Worm (Caenorhabditis elegans) whole organism, L3 larva: ENCODE results near the gene F53A9.6.
A peak's percentile ranks its signal among the peaks of the same experiment; 100 is the strongest.

Source experiments
- R02D3.7 ChIP-seq: fragments of 150-350 bp; optimal IDR thresholded peaks from 2 replicates; lab custom pipeline; 2014; ENCODE audit warnings: missing biosample characterization, missing genetic modification characterization
- ZK546.5 ChIP-seq: sonication (generic microtip); optimal IDR thresholded peaks from 2 replicates; lab custom pipeline; 2017; ENCODE audit warnings: missing biosample characterization, missing genetic modification characterization
- aly-2 ChIP-seq: fragments of 150-350 bp; optimal IDR thresholded peaks from 2 replicates; lab custom pipeline; 2014; ENCODE audit warnings: missing biosample characterization, missing genetic modification characterization
- ama-1 ChIP-seq: fragments of 150-350 bp; optimal IDR thresholded peaks from 2 replicates; lab custom pipeline; 2018
- ceh-16 ChIP-seq: sonication (generic microtip); optimal IDR thresholded peaks from 2 replicates; lab custom pipeline; 2017; ENCODE audit warnings: missing biosample characterization, missing genetic modification characterization
- ceh-28 ChIP-seq: fragments of 150-350 bp; optimal IDR thresholded peaks from 2 replicates; lab custom pipeline; 2014; ENCODE audit warnings: missing biosample characterization, missing genetic modification reagents, missing genetic modification characterization
- ceh-82 ChIP-seq: fragments of 150-350 bp; optimal IDR thresholded peaks from 2 replicates; lab custom pipeline; 2014; ENCODE audit warnings: missing biosample characterization, missing genetic modification characterization
- ceh-9 ChIP-seq: sonication (generic microtip); optimal IDR thresholded peaks from 2 replicates; lab custom pipeline; 2018; ENCODE audit warnings: missing biosample characterization, missing genetic modification characterization
- daf-12 ChIP-seq: fragments of 150-350 bp; optimal IDR thresholded peaks from 2 replicates; lab custom pipeline; 2014; ENCODE audit warnings: missing biosample characterization, missing genetic modification reagents, missing genetic modification characterization
- egl-27 ChIP-seq: sonication (generic microtip); optimal IDR thresholded peaks from 4 replicates; lab custom pipeline; 2017; ENCODE audit warnings: missing biosample characterization, missing genetic modification reagents, missing genetic modification characterization
- egl-5 ChIP-seq: fragments of 150-350 bp; optimal IDR thresholded peaks from 2 replicates; lab custom pipeline; 2017; ENCODE audit warnings: missing biosample characterization, missing genetic modification reagents, missing genetic modification characterization, inconsistent platforms
- elt-1 ChIP-seq: fragments of 150-350 bp; optimal IDR thresholded peaks from 2 replicates; lab custom pipeline; 2014; ENCODE audit warnings: missing biosample characterization, missing genetic modification characterization
- elt-2 ChIP-seq: sonication (generic microtip); optimal IDR thresholded peaks from 2 replicates; lab custom pipeline; 2016; ENCODE audit warnings: missing genetic modification reagents, mild to moderate bottlenecking, missing genetic modification characterization, missing compliant biosample characterization
- elt-3 ChIP-seq, 3 experiments: fragments of 150-350 bp in 1 of 3; sonication (generic microtip) in 2 of 3; optimal IDR thresholded peaks; 2 replicates in 2 of 3; 4 replicates in 1 of 3; lab custom pipeline; 2014 to 2017; ENCODE audit warnings: missing biosample characterization in 3 of 3, missing genetic modification characterization in 3 of 3
- eor-1 ChIP-seq, 2 experiments: fragments of 150-350 bp; optimal IDR thresholded peaks; 2 replicates each; lab custom pipeline; 2014 to 2018; ENCODE audit warnings: missing biosample characterization in 2 of 2, missing genetic modification characterization in 2 of 2
- fkh-2 ChIP-seq: fragments of 150-350 bp; optimal IDR thresholded peaks from 2 replicates; lab custom pipeline; 2014; ENCODE audit warnings: missing biosample characterization, missing genetic modification reagents, missing genetic modification characterization
- fos-1 ChIP-seq: fragments of 150-350 bp; optimal IDR thresholded peaks from 2 replicates; lab custom pipeline; 2014; ENCODE audit warnings: missing biosample characterization, missing genetic modification characterization
- jun-1 ChIP-seq: fragments of 150-350 bp; optimal IDR thresholded peaks from 2 replicates; lab custom pipeline; 2014; ENCODE audit warnings: missing biosample characterization, missing genetic modification reagents, missing genetic modification characterization
- lin-15B ChIP-seq: fragments of 150-350 bp; optimal IDR thresholded peaks from 2 replicates; lab custom pipeline; 2014; ENCODE audit warnings: missing biosample characterization, missing genetic modification characterization
- lin-39 ChIP-seq: fragments of 150-350 bp; optimal IDR thresholded peaks from 2 replicates; lab custom pipeline; 2018; ENCODE audit warnings: missing biosample characterization, missing genetic modification reagents, missing genetic modification characterization
- lsy-12 ChIP-seq: sonication (generic microtip); optimal IDR thresholded peaks from 2 replicates; lab custom pipeline; 2016; ENCODE audit warnings: mild to moderate bottlenecking, missing genetic modification characterization, missing compliant biosample characterization
- mdl-1 ChIP-seq: fragments of 150-350 bp; optimal IDR thresholded peaks from 2 replicates; lab custom pipeline; 2014; ENCODE audit warnings: missing biosample characterization, missing genetic modification characterization
- mml-1 ChIP-seq: fragments of 150-350 bp; sonication (generic microtip); optimal IDR thresholded peaks from 3 replicates; lab custom pipeline; 2014; ENCODE audit warnings: missing biosample characterization, missing genetic modification characterization
- nfya-1 ChIP-seq: sonication (generic microtip); optimal IDR thresholded peaks from 2 replicates; lab custom pipeline; 2017; ENCODE audit warnings: missing genetic modification characterization, mild to moderate bottlenecking, missing compliant biosample characterization, antibody characterized with exemption, moderate library complexity; ENCODE audit not compliant: insufficient read depth
- nhr-12 ChIP-seq: fragments of 150-350 bp; optimal IDR thresholded peaks from 2 replicates; lab custom pipeline; 2014; ENCODE audit warnings: missing biosample characterization, missing genetic modification characterization
- nhr-23 ChIP-seq: fragments of 150-350 bp; optimal IDR thresholded peaks from 2 replicates; lab custom pipeline; 2014; ENCODE audit warnings: missing biosample characterization, missing genetic modification reagents, missing genetic modification characterization
- nhr-237 ChIP-seq: fragments of 150-350 bp; optimal IDR thresholded peaks from 2 replicates; lab custom pipeline; 2014; ENCODE audit warnings: missing biosample characterization, missing genetic modification characterization
- nhr-25 ChIP-seq: sonication (generic microtip); optimal IDR thresholded peaks from 2 replicates; lab custom pipeline; 2017; ENCODE audit warnings: missing biosample characterization, missing genetic modification characterization
- nhr-28 ChIP-seq: fragments of 150-350 bp; optimal IDR thresholded peaks from 2 replicates; lab custom pipeline; 2014; ENCODE audit warnings: missing biosample characterization, missing genetic modification characterization
- nhr-43 ChIP-seq: sonication (generic microtip); optimal IDR thresholded peaks from 2 replicates; lab custom pipeline; 2016; ENCODE audit warnings: mild to moderate bottlenecking, missing genetic modification characterization, missing compliant biosample characterization; ENCODE audit not compliant: poor library complexity, severe bottlenecking
- nhr-76 ChIP-seq: fragments of 150-350 bp; sonication (generic microtip); optimal IDR thresholded peaks from 5 replicates; lab custom pipeline; 2014; ENCODE audit warnings: missing biosample characterization, missing genetic modification characterization
- nhr-77 ChIP-seq: fragments of 150-350 bp; optimal IDR thresholded peaks from 2 replicates; lab custom pipeline; 2014; ENCODE audit warnings: missing biosample characterization, missing genetic modification characterization
- pha-4 ChIP-seq: fragments of 150-350 bp; optimal IDR thresholded peaks from 2 replicates; lab custom pipeline; 2014; ENCODE audit warnings: missing biosample characterization, missing genetic modification reagents, missing genetic modification characterization
- pqm-1 ChIP-seq: fragments of 150-350 bp; optimal IDR thresholded peaks from 2 replicates; lab custom pipeline; 2017; ENCODE audit warnings: missing biosample characterization, missing genetic modification characterization, inconsistent platforms
- sea-2 ChIP-seq: fragments of 150-350 bp; sonication (generic microtip); optimal IDR thresholded peaks from 4 replicates; lab custom pipeline; 2014; ENCODE audit warnings: missing biosample characterization, missing genetic modification reagents, missing genetic modification characterization
- skn-1 ChIP-seq: fragments of 150-350 bp; optimal IDR thresholded peaks from 2 replicates; lab custom pipeline; 2014; ENCODE audit warnings: missing biosample characterization, missing genetic modification characterization
- snpc-4 ChIP-seq: fragments of 150-350 bp; optimal IDR thresholded peaks from 2 replicates; lab custom pipeline; 2014; ENCODE audit warnings: missing biosample characterization, missing genetic modification characterization
- tbx-2 ChIP-seq: sonication (generic microtip); optimal IDR thresholded peaks from 2 replicates; lab custom pipeline; 2016; ENCODE audit warnings: mild to moderate bottlenecking, missing genetic modification characterization, missing compliant biosample characterization
- unc-39 ChIP-seq: sonication (generic microtip); optimal IDR thresholded peaks from 4 replicates; lab custom pipeline; 2017; ENCODE audit warnings: missing biosample characterization, missing genetic modification characterization
- unc-62 ChIP-seq: fragments of 150-350 bp; sonication (generic microtip); optimal IDR thresholded peaks from 4 replicates; lab custom pipeline; 2014; ENCODE audit warnings: missing biosample characterization, missing genetic modification reagents, missing genetic modification characterization
- zag-1 ChIP-seq: fragments of 150-350 bp; optimal IDR thresholded peaks from 2 replicates; lab custom pipeline; 2014; ENCODE audit warnings: missing biosample characterization, missing genetic modification characterization
- ztf-11 ChIP-seq: fragments of 150-350 bp; optimal IDR thresholded peaks from 2 replicates; lab custom pipeline; 2014; ENCODE audit warnings: missing biosample characterization, missing genetic modification characterization
- ztf-4 ChIP-seq: fragments of 150-350 bp; optimal IDR thresholded peaks from 2 replicates; lab custom pipeline; 2014; ENCODE audit warnings: missing biosample characterization, missing genetic modification characterization

Gene F53A9.6

ce11 chrX:8677320-8677719, 36.3 kb downstream of the F53A9.6 start:
- TF ChIP-seq sea-2 (GFP tag; lab: Kevin White, UChicago), result no peak
- TF ChIP-seq ceh-9 (tag; lab: Kevin White, UChicago), result no peak
- TF ChIP-seq aly-2 (tag; lab: Kevin White, UChicago), result no peak
- TF ChIP-seq jun-1 (tag; lab: Kevin White, UChicago), result no peak
- TF ChIP-seq lsy-12 (tag; lab: Kevin White, UChicago), result no peak
- no peak for TF ChIP-seq ztf-4 (tag; lab: Kevin White, UChicago)
- no peak for TF ChIP-seq mml-1
- TF ChIP-seq ceh-28 (tag; lab: Kevin White, UChicago), result no peak

- TF ChIP-seq nhr-12 (tag; lab: Kevin White, UChicago), result no peak
- TF ChIP-seq elt-2 (tag; lab: Kevin White, UChicago), result peak; percentile 84
- peak; percentile 38 for TF ChIP-seq jun-1 (tag; lab: Kevin White, UChicago)
- peak; percentile 34 for TF ChIP-seq pha-4 (tag; lab: Kevin White, UChicago)
- TF ChIP-seq mdl-1, result peak; percentile 56
- TF ChIP-seq lin-15B, result no peak
- no peak for TF ChIP-seq sea-2 (GFP tag; lab: Kevin White, UChicago)
- TF ChIP-seq pqm-1 (tag; lab: Kevin White, UChicago), result peak; percentile 70
- TF ChIP-seq elt-3 (tag; optimal IDR thresholded peaks at IDR 0.05; lab: Kevin White, UChicago), result peak in 1 of 3 experiments; percentile 58
- peak; percentile 21 for TF ChIP-seq nhr-25 (tag; lab: Kevin White, UChicago)
- no peak for TF ChIP-seq skn-1 (tag; lab: Kevin White, UChicago)
- no peak for TF ChIP-seq nhr-28 (tag; lab: Kevin White, UChicago)
Measured at ce11 chrX:8676088-8676779, 37.4 kb downstream of the F53A9.6 start.

ce11 chrX:8675151-8675550, 38.5 kb downstream of the F53A9.6 start:
- TF ChIP-seq snpc-4 (tag; lab: Kevin White, UChicago) (no peak), nhr-76 (tag; lab: Kevin White, UChicago) (no peak), zag-1 (tag; lab: Kevin White, UChicago) (no peak), ZK546.5 (tag; lab: Kevin White, UChicago) (no peak), nhr-28 (tag; lab: Kevin White, UChicago) (no peak), fos-1 (tag; lab: Kevin White, UChicago) (no peak), pha-4 (tag; lab: Kevin White, UChicago) (no peak), nhr-77 (tag; lab: Kevin White, UChicago) (no peak), unc-62 (no peak), elt-2 (tag; lab: Kevin White, UChicago) (no peak), sea-2 (GFP tag; lab: Kevin White, UChicago) (no peak), nhr-237 (tag; lab: Kevin White, UChicago) (no peak), tbx-2 (no peak), nhr-23 (tag; lab: Kevin White, UChicago) (no peak), mdl-1 (no peak)

- TF ChIP-seq unc-62 (no peak), daf-12 (tag; lab: Kevin White, UChicago) (no peak), unc-39 (tag; lab: Kevin White, UChicago) (no peak), aly-2 (tag; lab: Kevin White, UChicago) (no peak), eor-1 (tag; optimal IDR thresholded peaks at IDR 0.05; lab: Kevin White, UChicago) (no peak), nhr-76 (tag; lab: Kevin White, UChicago) (no peak), R02D3.7 (tag; lab: Kevin White, UChicago) (no peak), tbx-2 (no peak), fos-1 (tag; lab: Kevin White, UChicago) (no peak), ceh-28 (tag; lab: Kevin White, UChicago) (no peak), mml-1 (no peak), ZK546.5 (tag; lab: Kevin White, UChicago) (no peak), lin-39 (tag; lab: Kevin White, UChicago) (no peak), ceh-82 (tag; lab: Kevin White, UChicago) (no peak), lsy-12 (tag; lab: Kevin White, UChicago) (no peak), ama-1 (no peak), ztf-11 (no peak), nhr-43 (tag; lab: Kevin White, UChicago) (peak; percentile 14), egl-5 (tag; lab: Kevin White, UChicago) (no peak), nfya-1 (no peak), elt-1 (tag; lab: Kevin White, UChicago) (no peak), nhr-77 (tag; lab: Kevin White, UChicago) (no peak), fkh-2 (tag; lab: Kevin White, UChicago) (no peak), snpc-4 (tag; lab: Kevin White, UChicago) (no peak), pha-4 (tag; lab: Kevin White, UChicago) (peak; percentile 79), ceh-16 (tag; lab: Kevin White, UChicago) (no peak), ztf-4 (tag; lab: Kevin White, UChicago) (no peak), egl-27 (tag; lab: Kevin White, UChicago) (no peak), nhr-237 (tag; lab: Kevin White, UChicago) (no peak), sea-2 (GFP tag; lab: Kevin White, UChicago) (no peak), elt-3 (tag; optimal IDR thresholded peaks at IDR 0.05; lab: Kevin White, UChicago) (no peak), zag-1 (tag; lab: Kevin White, UChicago) (no peak), nhr-28 (tag; lab: Kevin White, UChicago) (no peak), nhr-12 (tag; lab: Kevin White, UChicago) (no peak), nhr-25 (tag; lab: Kevin White, UChicago) (no peak)
Measured at ce11 chrX:8674514-8674913, 39.1 kb downstream of the F53A9.6 start.
